Worm (Caenorhabditis elegans): ENCODE results near the gene asp-18.

- TF ChIP-seq flt-1 (GFP tag; IDR thresholded peaks at IDR 0.05) (no peak), med-1 (GFP tag; optimal IDR thresholded peaks at IDR 0.05; ENCODE audit: insufficient read depth) (no peak), klf-2 (GFP tag; conservative IDR thresholded peaks at IDR 0.05) (no peak)
Observed at ce11 chrV:18695469-18695868, 36.0 kb downstream of the asp-18 start.

Measured in whole organism, midembryonic.